Worm (Caenorhabditis elegans): ENCODE data around the gene M28.10.

Gene M28.10

ce11 chrII:10658576-10659256 lies 11.4 kb downstream of the M28.10 start, which contains the start of the genes snu-13 and rsp-7 (continued):
- TF ChIP-seq ztf-22 (GFP tag; optimal IDR thresholded peaks at IDR 0.05) (no peak), lag-1 (GFP tag; IDR thresholded peaks at IDR 0.05) (no peak), hmg-1.2 (GFP tag; IDR thresholded peaks at IDR 0.05) (peak; percentile 42; the same call in 1 of the 2 replicates), ztf-6 (GFP tag; IDR thresholded peaks at IDR 0.05) (no peak), attf-6 (GFP tag; IDR thresholded peaks at IDR 0.05) (no peak), lir-1 (GFP tag; conservative IDR thresholded peaks at IDR 0.05) (peak; percentile 48; the same call in 1 of the 2 replicates), madf-6 (GFP tag; IDR thresholded peaks at IDR 0.05) (peak; percentile 53; the same call in 1 of the 2 replicates), sea-2 (GFP tag; IDR thresholded peaks at IDR 0.05) (no peak), cebp-2 (GFP tag; IDR thresholded peaks at IDR 0.05) (no peak), F37B4.10 (GFP tag; IDR thresholded peaks at IDR 0.05) (no peak), madf-8 (GFP tag; conservative IDR thresholded peaks at IDR 0.05) (peak; percentile 57), akir-1 (GFP tag; optimal IDR thresholded peaks at IDR 0.05) (no peak), nhr-80 (tag; optimal IDR thresholded peaks at IDR 0.05) (peak; percentile 22), madf-3 (GFP tag; IDR thresholded peaks at IDR 0.05) (no peak), snpc-1.1 (tag; optimal IDR thresholded peaks at IDR 0.05; ENCODE audit: insufficient read depth) (no peak), repo-1 (tag; optimal IDR thresholded peaks at IDR 0.05) (no peak), hlh-26 (GFP tag; conservative IDR thresholded peaks at IDR 0.05) (no peak), Y56A3A.18 (GFP tag; IDR thresholded peaks at IDR 0.05) (no peak), F57A8.1 (GFP tag; optimal IDR thresholded peaks at IDR 0.05) (no peak), F23B12.7 (tag; optimal IDR thresholded peaks at IDR 0.05; ENCODE audit: insufficient read depth) (peak; percentile 78), C06A6.2 (GFP tag; conservative IDR thresholded peaks at IDR 0.05) (0 out of 2 replicates have a peak, but pooled peaks have one; percentile 23), hsf-1 (GFP tag; IDR thresholded peaks at IDR 0.05) (no peak)

ce11 chrII:10659585-10659984 lies 12.3 kb downstream of the M28.10 start:
- TF ChIP-seq F22D6.2 (tag; optimal IDR thresholded peaks at IDR 0.05) (no peak), cebp-2 (GFP tag; IDR thresholded peaks at IDR 0.05) (no peak), dox-1 (GFP tag; IDR thresholded peaks at IDR 0.05) (no peak), T26A5.8 (tag; optimal IDR thresholded peaks at IDR 0.05) (no peak), K12H6.12 (tag; optimal IDR thresholded peaks at IDR 0.05) (no peak), C06A6.2 (GFP tag; conservative IDR thresholded peaks at IDR 0.05) (no peak), lir-1 (GFP tag; conservative IDR thresholded peaks at IDR 0.05) (no peak), sdz-38 (tag; optimal IDR thresholded peaks at IDR 0.05) (no peak), aptf-2 (GFP tag; conservative IDR thresholded peaks at IDR 0.05) (no peak), cebp-1 (GFP tag; IDR thresholded peaks at IDR 0.05) (no peak), cebp-1 (tag; optimal IDR thresholded peaks at IDR 0.05) (no peak), ztf-22 (GFP tag; optimal IDR thresholded peaks at IDR 0.05) (no peak), Y67H2A.10 (GFP tag; conservative IDR thresholded peaks at IDR 0.05) (no peak), bed-2 (GFP tag; IDR thresholded peaks at IDR 0.05) (no peak)

ce11 chrII:10660892-10661291 lies 13.6 kb downstream of the M28.10 start, which contains the start of gene marc-2:
Gene marc-2, minus strand, starts transcription at chrII:10660992.
- TF ChIP-seq lsy-27 (tag; optimal IDR thresholded peaks at IDR 0.05; ENCODE audit: borderline replicate concordance, insufficient read depth), result no peak
- TF ChIP-seq madf-6 (GFP tag; IDR thresholded peaks at IDR 0.05), result peak; percentile 38; the same call in 1 of the 2 replicates
